Worm (Caenorhabditis elegans) whole organism, L4/young adult: Measurements from ENCODE around the gene M163.8.

Source experiments
- W03F9.2 ChIP-seq: fragments of 150-350 bp; optimal IDR thresholded peaks from 2 replicates; lab custom pipeline; 2014; ENCODE audit warnings: missing biosample characterization, missing genetic modification characterization
- dao-5 ChIP-seq: sonication (generic microtip); optimal IDR thresholded peaks from 2 replicates; lab custom pipeline; 2016; ENCODE audit warnings: missing genotype, missing genetic modification characterization, moderate library complexity, missing compliant biosample characterization
- him-1 ChIP-seq: sonication (generic microtip); optimal IDR thresholded peaks from 2 replicates; lab custom pipeline; 2016; ENCODE audit warnings: missing genotype, missing genetic modification reagents, missing genetic modification characterization, missing compliant biosample characterization

- TF ChIP-seq dao-5 (tag; lab: Kevin White, UChicago) = no peak
- no peak for TF ChIP-seq him-1 (tag; lab: Kevin White, UChicago)
- no peak for TF ChIP-seq W03F9.2
These were observed 29.5 kb upstream of the M163.8 start, which contains the start of gene Y66C5A.1 for ce11 chrX:14455419-14455818.
